Fruit fly (Drosophila melanogaster): ENCODE measurements around the gene CG14275.

DNA sequence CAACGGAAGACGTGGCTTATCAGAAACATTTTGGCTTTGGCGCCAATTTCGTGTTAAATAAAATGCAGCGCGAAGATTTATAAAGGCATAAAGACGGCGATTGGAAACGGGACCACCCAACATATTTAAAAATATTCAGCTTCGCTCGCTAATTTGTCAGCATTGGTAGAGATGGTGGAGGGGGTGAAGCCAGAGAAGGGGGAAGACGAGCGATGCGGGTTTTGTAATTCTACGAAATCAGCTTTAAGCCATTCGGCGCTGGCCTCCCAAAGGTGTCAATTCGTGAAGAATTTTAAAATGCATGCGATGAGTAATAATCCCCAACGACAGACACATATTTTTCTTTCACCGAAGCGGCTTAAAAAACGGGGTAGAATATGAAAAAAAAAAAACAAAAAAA is 33.2 kb upstream of the CG14275 start:
- no peak for TF ChIP-seq Pif1B (GFP tag; optimal IDR thresholded peaks at IDR 0.05)
- no peak for TF ChIP-seq CG34367 (tag; optimal IDR thresholded peaks at IDR 0.05)
- no peak for TF ChIP-seq gl (tag; optimal IDR thresholded peaks at IDR 0.05)
- no peak for TF ChIP-seq fd96Ca (GFP tag; IDR thresholded peaks at IDR 0.05)
- no peak for TF ChIP-seq CG14655 (GFP tag; optimal IDR thresholded peaks at IDR 0.05)

All from whole organism, pupa.